Worm (Caenorhabditis elegans) whole organism, late embryonic: ENCODE results near the gene atp-2.

Experiments used
- C08G9.2 ChIP-seq: sonication (generic microtip); optimal IDR thresholded peaks from 2 replicates; lab custom pipeline; 2016; ENCODE audit warnings: mild to moderate bottlenecking, missing genetic modification characterization, moderate library complexity, missing compliant biosample characterization
- C38D4.7 ChIP-seq: fragments of 200-800 bp; sonication (Bioruptor generic); optimal IDR thresholded peaks from 2 replicates; lab custom pipeline; 2018; ENCODE audit warnings: mild to moderate bottlenecking, missing genetic modification characterization, moderate library complexity, missing compliant biosample characterization
- F13H6.1 ChIP-seq: sonication (generic microtip); optimal IDR thresholded peaks from 2 replicates; lab custom pipeline; 2016; ENCODE audit warnings: missing genetic modification characterization, missing compliant biosample characterization
- K02D7.2 ChIP-seq: sonication (generic microtip); optimal IDR thresholded peaks from 2 replicates; lab custom pipeline; 2017; ENCODE audit warnings: mild to moderate bottlenecking, missing genetic modification characterization, missing compliant biosample characterization
- K09A11.1 ChIP-seq: sonication (generic microtip); optimal IDR thresholded peaks from 2 replicates; lab custom pipeline; 2017; ENCODE audit warnings: antibody characterized with exemption, mild to moderate bottlenecking, missing genetic modification characterization, missing compliant biosample characterization; ENCODE audit not compliant: insufficient read depth
- T23F11.4 ChIP-seq: fragments of 200-800 bp; sonication (Bioruptor generic); optimal IDR thresholded peaks from 2 replicates; lab custom pipeline; 2018; ENCODE audit warnings: mild to moderate bottlenecking, missing genetic modification characterization, missing compliant biosample characterization
- Y22D7AL.16 ChIP-seq: sonication (generic microtip); optimal IDR thresholded peaks from 2 replicates; lab custom pipeline; 2016; ENCODE audit warnings: missing genetic modification characterization, missing compliant biosample characterization
- ahr-1 ChIP-seq: sonication (generic microtip); optimal IDR thresholded peaks from 2 replicates; lab custom pipeline; 2016; ENCODE audit warnings: missing genetic modification characterization, missing compliant biosample characterization
- ama-1 ChIP-seq: fragments of 150-350 bp; optimal IDR thresholded peaks from 2 replicates; lab custom pipeline; 2014
- ceh-19 ChIP-seq: fragments of 200-800 bp; sonication (Bioruptor generic); optimal IDR thresholded peaks from 2 replicates; lab custom pipeline; 2018; ENCODE audit warnings: mild to moderate bottlenecking, missing genetic modification characterization, missing compliant biosample characterization
- ceh-2 ChIP-seq: sonication (generic microtip); optimal IDR thresholded peaks from 2 replicates; lab custom pipeline; 2016; ENCODE audit warnings: missing genotype, missing genetic modification characterization, missing compliant biosample characterization
- ceh-22 ChIP-seq: sonication (generic microtip); optimal IDR thresholded peaks from 2 replicates; lab custom pipeline; 2017; ENCODE audit warnings: missing biosample characterization, missing genetic modification characterization
- ceh-24 ChIP-seq: sonication (generic microtip); optimal IDR thresholded peaks from 2 replicates; lab custom pipeline; 2016; ENCODE audit warnings: mild to moderate bottlenecking, missing genetic modification characterization, missing compliant biosample characterization
- ceh-30 ChIP-seq: fragments of 150-350 bp; optimal IDR thresholded peaks from 2 replicates; lab custom pipeline; 2014; ENCODE audit warnings: missing biosample characterization, missing genetic modification characterization
- ceh-45 ChIP-seq: fragments of 200-800 bp; sonication (Bioruptor generic); IDR thresholded peaks from 2 replicates; pipeline ENCODE4 v1.3.6; 2022; ENCODE audit warnings: missing genetic modification reagents, missing genetic modification characterization, missing compliant biosample characterization
- ceh-9 ChIP-seq: sonication (generic microtip); optimal IDR thresholded peaks from 2 replicates; lab custom pipeline; 2016; ENCODE audit warnings: mild to moderate bottlenecking, missing genetic modification characterization, inconsistent platforms, missing compliant biosample characterization
- dve-1 ChIP-seq: sonication (generic microtip); optimal IDR thresholded peaks from 2 replicates; lab custom pipeline; 2017; ENCODE audit warnings: antibody characterized with exemption, mild to moderate bottlenecking, missing genetic modification characterization, missing compliant biosample characterization
- elt-4 ChIP-seq: sonication (generic microtip); optimal IDR thresholded peaks from 2 replicates; lab custom pipeline; 2016; ENCODE audit warnings: missing genetic modification characterization, missing compliant biosample characterization
- ets-4 ChIP-seq: sonication (generic microtip); optimal IDR thresholded peaks from 2 replicates; lab custom pipeline; 2016; ENCODE audit warnings: missing genetic modification characterization, missing compliant biosample characterization
- eyg-1 ChIP-seq: sonication (generic microtip); optimal IDR thresholded peaks from 2 replicates; lab custom pipeline; 2016; ENCODE audit warnings: missing genotype, missing genetic modification characterization, missing compliant biosample characterization
- fkh-10 ChIP-seq: fragments of 150-350 bp; optimal IDR thresholded peaks from 2 replicates; lab custom pipeline; 2014; ENCODE audit warnings: missing biosample characterization, missing genetic modification reagents, missing genetic modification characterization
- fkh-6 ChIP-seq: sonication (generic microtip); optimal IDR thresholded peaks from 2 replicates; lab custom pipeline; 2016; ENCODE audit warnings: missing genetic modification characterization, missing compliant biosample characterization
- gmeb-2 ChIP-seq: sonication (generic microtip); optimal IDR thresholded peaks from 2 replicates; lab custom pipeline; 2016; ENCODE audit warnings: missing genetic modification characterization, inconsistent platforms, missing compliant biosample characterization
- nhr-232 ChIP-seq: sonication (generic microtip); optimal IDR thresholded peaks from 2 replicates; lab custom pipeline; 2016; ENCODE audit warnings: missing genetic modification characterization, missing compliant biosample characterization
- pag-3 ChIP-seq: sonication (generic microtip); optimal IDR thresholded peaks from 2 replicates; lab custom pipeline; 2016; ENCODE audit warnings: missing compliant biosample characterization, missing genetic modification characterization, borderline replicate concordance
- pat-9 ChIP-seq: fragments of 200-800 bp; sonication (Bioruptor generic); optimal IDR thresholded peaks from 2 replicates; lab custom pipeline; 2018; ENCODE audit warnings: mild to moderate bottlenecking, missing genetic modification characterization, moderate library complexity, missing compliant biosample characterization
- pax-1 ChIP-seq: fragments of 150-350 bp; optimal IDR thresholded peaks from 2 replicates; lab custom pipeline; 2014; ENCODE audit warnings: missing biosample characterization, missing genetic modification characterization
- pha-2 ChIP-seq: sonication (generic microtip); optimal IDR thresholded peaks from 2 replicates; lab custom pipeline; 2017; ENCODE audit warnings: mild to moderate bottlenecking, missing genetic modification characterization, missing compliant biosample characterization
- pha-4 ChIP-seq: fragments of 150-350 bp; optimal IDR thresholded peaks from 2 replicates; lab custom pipeline; 2018; ENCODE audit warnings: missing biosample characterization, missing genetic modification reagents, missing genetic modification characterization
- pqm-1 ChIP-seq: sonication (generic microtip); optimal IDR thresholded peaks from 2 replicates; lab custom pipeline; 2016; ENCODE audit warnings: missing genetic modification characterization, missing compliant biosample characterization
- ref-2 ChIP-seq: sonication (generic microtip); optimal IDR thresholded peaks from 2 replicates; lab custom pipeline; 2016; ENCODE audit warnings: missing genetic modification characterization, missing compliant biosample characterization
- rnt-1 ChIP-seq: sonication (generic microtip); optimal IDR thresholded peaks from 2 replicates; lab custom pipeline; 2016; ENCODE audit warnings: missing genetic modification characterization, missing compliant biosample characterization
- sdc-2 ChIP-seq: sonication (generic microtip); optimal IDR thresholded peaks from 2 replicates; lab custom pipeline; 2016; ENCODE audit warnings: missing genotype, missing genetic modification characterization, missing compliant biosample characterization
- tbx-7 ChIP-seq: sonication (generic microtip); optimal IDR thresholded peaks from 2 replicates; lab custom pipeline; 2016; ENCODE audit warnings: missing genotype, missing genetic modification characterization, missing compliant biosample characterization
- unc-42 ChIP-seq: sonication (generic microtip); optimal IDR thresholded peaks from 2 replicates; lab custom pipeline; 2016; ENCODE audit warnings: missing genotype, missing genetic modification characterization, missing compliant biosample characterization
- ztf-16 ChIP-seq: sonication (generic microtip); optimal IDR thresholded peaks from 2 replicates; lab custom pipeline; 2017; ENCODE audit warnings: missing genetic modification characterization, missing compliant biosample characterization

The atp-2 gene

ce11 chrIII:5260394-5260793 is 32.2 kb downstream of the atp-2 start, which contains the start of gene gop-3:
Gene gop-3, plus strand, starts transcription at chrIII:5260694.
- no peak for TF ChIP-seq ceh-9
- no peak for TF ChIP-seq F13H6.1 (tag; lab: Kevin White, UChicago)
- TF ChIP-seq T23F11.4 (GFP tag; lab: Kevin White, UChicago): no peak

DNA sequence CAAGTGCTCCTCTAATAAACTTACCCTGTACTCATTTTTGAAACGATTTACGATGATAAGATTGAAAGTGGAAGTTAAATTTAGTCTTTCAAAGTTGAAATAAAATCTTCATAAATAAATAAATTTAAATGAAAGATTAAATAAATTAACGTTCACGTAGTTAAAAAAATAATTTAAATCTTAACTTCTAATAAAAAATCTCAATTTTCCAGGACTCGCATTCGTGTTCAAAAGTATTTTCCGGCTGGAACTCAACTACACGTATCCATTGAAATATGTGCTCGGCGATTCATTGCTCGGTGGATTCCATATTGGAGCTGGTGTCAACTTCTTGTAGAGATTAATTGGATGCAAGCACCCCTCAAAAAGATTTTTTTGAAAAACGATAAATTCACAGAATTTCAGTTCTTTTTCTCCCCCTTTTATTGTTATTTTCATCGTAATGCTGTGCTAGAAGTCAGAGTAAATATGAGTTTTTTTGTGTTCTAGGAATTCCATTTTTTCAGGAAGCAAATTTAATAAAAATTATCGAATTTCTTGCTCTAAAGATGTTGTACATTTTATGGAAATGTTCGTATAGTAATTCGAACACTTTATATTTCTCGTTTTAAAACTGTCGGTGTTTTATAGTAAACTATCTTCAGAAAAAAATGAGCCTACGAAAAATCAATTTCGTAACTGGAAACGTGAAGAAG is 35.2 kb downstream of the atp-2 start, which contains the start of the genes C34E10.9 and hap-1:
TSS of gene C34E10.9 (minus strand) at position 101 of the 695 bp plus-strand sequence.
TSS of gene hap-1 (plus strand) at position 645 of the 695 bp plus-strand sequence.
- TF ChIP-seq C38D4.7 (GFP tag; lab: Kevin White, UChicago) (no peak), pat-9 (tag; lab: Kevin White, UChicago) (no peak), pha-4 (no peak), C08G9.2 (no peak), ceh-19 (GFP tag; lab: Kevin White, UChicago) (no peak), pha-2 (tag; lab: Kevin White, UChicago) (no peak), pag-3 (tag; lab: Kevin White, UChicago) (no peak), ceh-30 (no peak), tbx-7 (tag; lab: Kevin White, UChicago) (no peak), ref-2 (tag; lab: Kevin White, UChicago) (no peak), ceh-24 (tag; lab: Kevin White, UChicago) (no peak), ceh-45 (GFP tag; lab: Robert Waterston, UW) (no peak), pqm-1 (tag; lab: Kevin White, UChicago) (no peak), pax-1 (tag; lab: Kevin White, UChicago) (no peak), ceh-2 (no peak)

ce11 chrIII:5264813-5265212 is 36.6 kb downstream of the atp-2 start, which contains the start of gene gro-1:
Gene gro-1, plus strand, starts transcription at chrIII:5265113.
- TF ChIP-seq ama-1 (lab: Kevin White, UChicago) (no peak), ets-4 (tag; lab: Kevin White, UChicago) (no peak), rnt-1 (tag; lab: Kevin White, UChicago) (no peak), pqm-1 (tag; lab: Kevin White, UChicago) (no peak), dve-1 (tag; lab: Kevin White, UChicago) (no peak), fkh-10 (GFP tag; lab: Kevin White, UChicago) (no peak), elt-4 (tag; lab: Kevin White, UChicago) (no peak), K02D7.2 (tag; lab: Kevin White, UChicago) (no peak)

DNA sequence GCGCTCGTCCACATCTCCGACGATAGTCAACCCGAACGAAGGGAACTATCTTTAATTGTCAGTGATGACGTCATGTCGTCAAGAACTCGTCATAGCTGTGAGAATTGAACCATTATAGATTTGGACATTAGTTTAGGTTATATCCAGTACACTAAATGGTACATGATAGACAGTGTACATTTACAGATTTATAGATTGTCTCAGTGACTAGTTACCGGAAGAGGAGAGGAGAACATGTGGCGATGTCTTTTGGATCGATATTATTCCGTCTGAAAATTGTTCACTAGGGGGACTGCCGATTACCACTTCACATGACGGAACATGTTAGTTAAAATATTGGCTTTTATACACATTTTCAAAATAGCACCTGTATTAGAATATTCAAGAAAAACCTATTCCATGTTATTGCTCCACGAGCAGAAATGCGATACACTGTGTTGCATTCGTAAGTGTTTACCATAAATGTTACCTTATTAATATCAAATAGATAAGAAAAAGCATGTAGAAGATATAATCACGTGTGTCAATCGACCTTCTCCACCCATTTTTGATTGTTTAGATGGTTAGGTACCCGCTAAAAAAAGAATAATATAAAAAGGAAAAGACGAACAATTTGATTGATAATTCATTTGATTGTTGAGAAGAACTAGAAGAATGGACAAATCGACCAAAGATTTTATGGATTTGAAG is 39.1 kb downstream of the atp-2 start, which contains the start of gene ZC395.5:
TSS of gene ZC395.5 (plus strand) at position 632 of the 690 bp plus-strand sequence.
- TF ChIP-seq K09A11.1: no peak
- TF ChIP-seq ceh-22 (tag; lab: Kevin White, UChicago): no peak
- TF ChIP-seq elt-4 (tag; lab: Kevin White, UChicago): no peak
- TF ChIP-seq pat-9 (tag; lab: Kevin White, UChicago): no peak
- no peak for TF ChIP-seq fkh-6 (tag; lab: Kevin White, UChicago)
- TF ChIP-seq pqm-1 (tag; lab: Kevin White, UChicago): no peak
- no peak for TF ChIP-seq gmeb-2 (tag; lab: Kevin White, UChicago)
- TF ChIP-seq rnt-1 (tag; lab: Kevin White, UChicago): no peak
- no peak for TF ChIP-seq ahr-1 (tag; lab: Kevin White, UChicago)
- TF ChIP-seq ceh-45 (GFP tag; lab: Robert Waterston, UW): no peak
- TF ChIP-seq ztf-16 (tag; lab: Kevin White, UChicago): no peak
- no peak for TF ChIP-seq sdc-2 (tag; lab: Kevin White, UChicago)
- TF ChIP-seq ceh-30: no peak
- no peak for TF ChIP-seq eyg-1 (tag; lab: Kevin White, UChicago)
- no peak for TF ChIP-seq Y22D7AL.16
- no peak for TF ChIP-seq nhr-232 (tag; lab: Kevin White, UChicago)
- no peak for TF ChIP-seq F13H6.1 (tag; lab: Kevin White, UChicago)
- no peak for TF ChIP-seq unc-42 (tag; lab: Kevin White, UChicago)
- TF ChIP-seq, all 69 proteins: peak for 0
